Worm (Caenorhabditis elegans) whole organism, L4 larva: ENCODE results near the gene srj-55.

Experiments used
- F49E8.2 ChIP-seq: sonication (generic microtip); optimal IDR thresholded peaks from 2 replicates; lab custom pipeline; 2016; ENCODE audit warnings: missing compliant biosample characterization, mild to moderate bottlenecking, missing genetic modification characterization, borderline replicate concordance
- Y75B8A.6 ChIP-seq: fragments of 200-800 bp; sonication (Bioruptor generic); IDR thresholded peaks from 2 replicates; pipeline ENCODE4 v1.3.6; 2022; ENCODE audit warnings: missing genetic modification reagents, missing genetic modification characterization, missing compliant biosample characterization
- aha-1 ChIP-seq: fragments of 150-350 bp; peaks from one replicate; lab custom pipeline; 2014; ENCODE audit warnings: missing biosample characterization, missing genetic modification characterization
- arid-1 ChIP-seq: fragments of 200-800 bp; sonication (Bioruptor generic); conservative IDR thresholded peaks from 2 replicates; pipeline ENCODE4 v1.3.6; 2022; ENCODE audit warnings: missing genetic modification reagents, missing genetic modification characterization, missing compliant biosample characterization
- attf-4 ChIP-seq: sonication (generic microtip); optimal IDR thresholded peaks from 3 replicates; lab custom pipeline; 2017; ENCODE audit warnings: missing biosample characterization, missing genetic modification characterization
- ces-1 ChIP-seq: fragments of 150-350 bp; sonication (generic microtip); optimal IDR thresholded peaks from 4 replicates; lab custom pipeline; 2014; ENCODE audit warnings: missing biosample characterization, missing genetic modification reagents, missing genetic modification characterization
- ctbp-1 ChIP-seq: fragments of 200-800 bp; sonication (Bioruptor generic); IDR thresholded peaks from 2 replicates; pipeline ENCODE4 v1.3.6; 2022; ENCODE audit warnings: missing genetic modification reagents, missing genetic modification characterization, missing compliant biosample characterization
- daf-12 ChIP-seq: fragments of 150-350 bp; optimal IDR thresholded peaks from 2 replicates; lab custom pipeline; 2014; ENCODE audit warnings: missing biosample characterization, missing genetic modification reagents, missing genetic modification characterization
- daf-16 ChIP-seq, 3 experiments: sonication (generic microtip); optimal IDR thresholded peaks; 2 replicates each; lab custom pipeline; 2016 to 2017; ENCODE audit warnings: missing genetic modification characterization in 3 of 3, missing genetic modification reagents in 3 of 3, mild to moderate bottlenecking in 2 of 3, missing compliant biosample characterization in 2 of 3, missing biosample characterization in 1 of 3, moderate library complexity in 1 of 3
- dmd-6 ChIP-seq: fragments of 200-800 bp; sonication (Bioruptor generic); IDR thresholded peaks from 2 replicates; pipeline ENCODE4 v1.3.6; 2022; ENCODE audit warnings: missing genetic modification reagents, missing genetic modification characterization, missing compliant biosample characterization
- dmd-8 ChIP-seq: fragments of 200-800 bp; sonication (Bioruptor generic); IDR thresholded peaks from 2 replicates; pipeline ENCODE4 v1.3.6; 2022; ENCODE audit warnings: missing genetic modification characterization, missing compliant biosample characterization
- dmd-9 ChIP-seq: fragments of 200-800 bp; sonication (Bioruptor generic); IDR thresholded peaks from 2 replicates; pipeline ENCODE4 v1.3.6; 2022; ENCODE audit warnings: missing genetic modification reagents, missing genetic modification characterization, missing compliant biosample characterization
- dve-1 ChIP-seq: sonication (generic microtip); optimal IDR thresholded peaks from 2 replicates; lab custom pipeline; 2017; ENCODE audit warnings: antibody characterized with exemption, mild to moderate bottlenecking, missing genetic modification characterization, missing compliant biosample characterization; ENCODE audit not compliant: insufficient read depth
- fkh-10 ChIP-seq: fragments of 150-350 bp; optimal IDR thresholded peaks from 2 replicates; lab custom pipeline; 2014; ENCODE audit warnings: missing biosample characterization, missing genetic modification reagents, missing genetic modification characterization
- gei-8 ChIP-seq: fragments of 200-800 bp; sonication (Bioruptor generic); optimal IDR thresholded peaks from 2 replicates; lab custom pipeline; 2018; ENCODE audit warnings: mild to moderate bottlenecking, missing genetic modification characterization, missing compliant biosample characterization
- hif-1 ChIP-seq, 2 experiments: sonication (generic microtip); optimal IDR thresholded peaks; 2 replicates each; lab custom pipeline; 2016 to 2017; ENCODE audit warnings: missing compliant biosample characterization in 2 of 2, missing genetic modification characterization in 2 of 2, missing genetic modification reagents in 2 of 2, missing genotype in 2 of 2, mild to moderate bottlenecking in 1 of 2
- hlh-11 ChIP-seq: fragments of 200-800 bp; sonication (Bioruptor generic); optimal IDR thresholded peaks from 2 replicates; lab custom pipeline; 2018; ENCODE audit warnings: mild to moderate bottlenecking, missing genetic modification characterization, missing compliant biosample characterization
- lin-13 ChIP-seq: fragments of 150-350 bp; optimal IDR thresholded peaks from 2 replicates; lab custom pipeline; 2014; ENCODE audit warnings: missing biosample characterization, missing genetic modification reagents, missing genetic modification characterization
- lin-15B ChIP-seq: fragments of 150-350 bp; sonication (generic microtip); optimal IDR thresholded peaks from 3 replicates; lab custom pipeline; 2014; ENCODE audit warnings: missing biosample characterization, missing genetic modification characterization
- lin-38 ChIP-seq: fragments of 200-800 bp; sonication (Bioruptor generic); IDR thresholded peaks from 2 replicates; pipeline ENCODE4 v1.3.6; 2022; ENCODE audit warnings: missing genetic modification reagents, missing genetic modification characterization, missing compliant biosample characterization
- lir-3 ChIP-seq: sonication (generic microtip); optimal IDR thresholded peaks from 2 replicates; lab custom pipeline; 2016; ENCODE audit warnings: mild to moderate bottlenecking, missing genetic modification characterization, missing compliant biosample characterization
- madf-5 ChIP-seq, 2 experiments: fragments of 200-800 bp; sonication (Bioruptor generic); IDR thresholded peaks; 2 replicates each; pipeline ENCODE4 v1.3.6; 2022; ENCODE audit warnings: missing compliant biosample characterization in 2 of 2, missing genetic modification characterization in 2 of 2
- madf-9 ChIP-seq: fragments of 200-800 bp; sonication (Bioruptor generic); conservative IDR thresholded peaks from 2 replicates; pipeline ENCODE4 v1.3.6; 2022; ENCODE audit warnings: missing genetic modification reagents, missing genetic modification characterization, missing compliant biosample characterization
- mdl-1 ChIP-seq, 2 experiments: fragments of 150-350 bp in 1 of 2; sonication (generic microtip) in 1 of 2; optimal IDR thresholded peaks; 2 replicates each; lab custom pipeline; 2014 to 2017; ENCODE audit warnings: missing biosample characterization in 2 of 2, missing genetic modification characterization in 2 of 2
- mdt-29 ChIP-seq: fragments of 200-800 bp; sonication (Bioruptor generic); IDR thresholded peaks from 2 replicates; pipeline ENCODE4 v1.3.6; 2022; ENCODE audit warnings: missing genetic modification reagents, missing genetic modification characterization, missing compliant biosample characterization
- mep-1 ChIP-seq: fragments of 150-350 bp; sonication (generic microtip); optimal IDR thresholded peaks from 3 replicates; lab custom pipeline; 2014; ENCODE audit warnings: missing biosample characterization, missing genetic modification characterization
- nhr-10 ChIP-seq: fragments of 150-350 bp; optimal IDR thresholded peaks from 2 replicates; lab custom pipeline; 2014; ENCODE audit warnings: missing biosample characterization, missing genetic modification characterization
- nhr-111 ChIP-seq: fragments of 200-800 bp; sonication (Bioruptor generic); optimal IDR thresholded peaks from 2 replicates; lab custom pipeline; 2018; ENCODE audit warnings: mild to moderate bottlenecking, missing genetic modification characterization, missing compliant biosample characterization
- nhr-28 ChIP-seq: fragments of 150-350 bp; optimal IDR thresholded peaks from 2 replicates; lab custom pipeline; 2014; ENCODE audit warnings: missing biosample characterization, missing genetic modification characterization
- nhr-76 ChIP-seq: fragments of 150-350 bp; optimal IDR thresholded peaks from 2 replicates; lab custom pipeline; 2014; ENCODE audit warnings: missing biosample characterization, missing genetic modification characterization
- nhr-77 ChIP-seq: fragments of 150-350 bp; optimal IDR thresholded peaks from 2 replicates; lab custom pipeline; 2014; ENCODE audit warnings: missing biosample characterization, missing genetic modification characterization
- php-3 ChIP-seq: fragments of 200-800 bp; sonication (Bioruptor generic); IDR thresholded peaks from 2 replicates; pipeline ENCODE4 v1.3.6; 2022; ENCODE audit warnings: missing genetic modification reagents, missing genetic modification characterization, missing compliant biosample characterization
- pqm-1 ChIP-seq: sonication (generic microtip); optimal IDR thresholded peaks from 2 replicates; lab custom pipeline; 2017; ENCODE audit warnings: missing biosample characterization, missing genetic modification characterization
- set-16 ChIP-seq: fragments of 200-800 bp; sonication (Bioruptor generic); IDR thresholded peaks from 2 replicates; pipeline ENCODE4 v1.3.6; 2022; ENCODE audit warnings: missing genetic modification reagents, missing genetic modification characterization, missing compliant biosample characterization
- snpc-4 ChIP-seq: fragments of 150-350 bp; optimal IDR thresholded peaks from 2 replicates; lab custom pipeline; 2014; ENCODE audit warnings: missing biosample characterization, missing genetic modification characterization
- unc-39 ChIP-seq: sonication (generic microtip); optimal IDR thresholded peaks from 2 replicates; lab custom pipeline; 2017; ENCODE audit warnings: missing biosample characterization, missing genetic modification characterization
- unc-62 ChIP-seq, 3 experiments: fragments of 150-350 bp in 1 of 3; sonication (generic microtip); optimal IDR thresholded peaks in 2 of 3; peaks in 1 of 3; 1 replicate in 1 of 3; 2 replicates in 2 of 3; lab custom pipeline; 2014 to 2017; ENCODE audit warnings: missing biosample characterization in 3 of 3, missing genetic modification characterization in 3 of 3, missing genetic modification reagents in 3 of 3, missing genotype in 1 of 3
- zip-2 ChIP-seq: fragments of 150-350 bp; optimal IDR thresholded peaks from 2 replicates; lab custom pipeline; 2014; ENCODE audit warnings: missing biosample characterization, missing genetic modification characterization

Gene srj-55

DNA sequence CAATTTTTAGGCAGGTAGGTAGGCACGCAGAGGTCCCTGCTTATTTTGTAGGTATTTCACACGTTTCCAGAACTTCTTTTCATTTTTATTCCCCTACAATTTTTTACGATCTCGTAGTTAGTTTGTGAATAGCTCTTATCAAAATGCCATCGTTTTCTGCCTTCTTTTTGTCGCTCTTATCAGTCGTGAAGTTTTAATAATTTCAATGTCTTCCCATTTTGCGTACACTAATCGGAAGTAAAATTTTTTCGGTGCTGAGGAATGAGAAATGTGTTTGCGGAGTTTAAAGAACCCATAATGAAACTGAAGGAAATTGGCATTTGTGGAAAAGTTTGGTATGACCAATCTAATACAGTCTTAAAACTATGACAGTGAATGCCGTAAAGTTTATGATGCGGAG lies 22.6 kb upstream of the srj-55 start:
- TF ChIP-seq pqm-1 (tag; lab: Kevin White, UChicago) (peak; percentile 74), dmd-6 (GFP tag; lab: Robert Waterston, UW) (peak; percentile 66), unc-62 (GFP tag; optimal IDR thresholded peaks at IDR 0.05 in 1 of 2; lab: Kevin White, UChicago) (peak in 1 of 2 experiments; percentile 70), unc-62 (tag; optimal IDR thresholded peaks at IDR 0.05; lab: Kevin White, UChicago) (no peak), madf-5 (GFP tag; IDR thresholded peaks at IDR 0.05; lab: Robert Waterston, UW) (no peak), nhr-28 (tag; lab: Kevin White, UChicago) (peak; percentile 86), nhr-77 (tag; lab: Kevin White, UChicago) (peak; percentile 17), hif-1 (tag; optimal IDR thresholded peaks at IDR 0.05; lab: Kevin White, UChicago) (no peak), php-3 (GFP tag; lab: Robert Waterston, UW) (peak; percentile 75), dve-1 (tag; lab: Kevin White, UChicago) (peak; percentile 47), daf-16 (GFP tag; optimal IDR thresholded peaks at IDR 0.05; lab: Kevin White, UChicago) (no peak), daf-16 (tag; optimal IDR thresholded peaks at IDR 0.05; lab: Kevin White, UChicago) (peak; percentile 31)

DNA sequence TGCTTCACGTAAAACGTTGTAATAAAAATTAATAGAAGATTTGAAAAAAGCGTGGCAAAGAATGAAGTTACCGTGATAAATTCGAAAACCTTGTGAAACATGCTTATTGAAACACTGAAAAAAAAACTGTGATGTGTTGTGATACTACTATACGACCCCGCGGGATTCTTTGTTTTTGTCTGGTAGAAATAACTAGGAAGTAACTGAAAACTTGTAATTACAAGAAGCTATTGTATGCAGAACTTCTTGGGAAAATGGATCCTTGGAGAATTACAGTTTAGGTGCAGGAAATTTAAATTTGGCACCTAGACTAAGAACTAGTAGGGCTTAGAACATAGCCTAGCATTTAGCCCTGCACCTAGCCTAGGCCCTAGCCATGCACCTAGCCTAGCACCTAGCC lies 22.1 kb upstream of the srj-55 start, which contains the start of gene str-39:
Gene str-39 (minus strand): TSS at position 101 of the 400 bp plus-strand sequence.
- peak; percentile 63 for TF ChIP-seq aha-1 (tag; lab: Kevin White, UChicago)
- TF ChIP-seq php-3 (GFP tag; lab: Robert Waterston, UW): no peak
- TF ChIP-seq dmd-8 (GFP tag; lab: Robert Waterston, UW): 0 out of 2 replicates have a peak, but pooled peaks have one; percentile 47
- TF ChIP-seq Y75B8A.6 (GFP tag; lab: Robert Waterston, UW): no peak
- TF ChIP-seq F49E8.2 (tag; lab: Kevin White, UChicago): no peak
- TF ChIP-seq nhr-10: no peak

DNA sequence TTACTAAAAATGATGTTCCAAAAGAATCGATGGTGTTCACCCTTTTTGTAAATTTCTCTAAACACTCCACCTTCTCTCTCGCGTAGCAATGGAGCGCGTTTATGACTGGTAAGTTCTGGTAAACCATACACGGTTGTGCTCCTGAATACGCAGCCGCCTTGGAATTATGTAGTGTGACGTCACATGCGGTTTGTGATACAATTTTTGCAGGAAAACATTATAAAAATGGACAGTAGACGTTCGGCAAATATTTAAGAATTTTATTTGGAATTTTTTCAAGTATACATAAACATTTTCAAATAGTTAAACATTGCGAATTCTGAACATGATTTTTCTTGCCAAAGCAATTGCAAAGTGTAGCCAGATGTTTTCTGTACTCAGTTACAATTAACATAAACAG lies 19.8 kb upstream of the srj-55 start, which contains the start of gene F37B4.10:
Gene F37B4.10 (minus strand): TSS at position 101 of the 400 bp plus-strand sequence.
- TF ChIP-seq daf-16 (GFP tag; optimal IDR thresholded peaks at IDR 0.05; lab: Kevin White, UChicago): no peak
- peak; percentile 16 for TF ChIP-seq daf-16 (tag; optimal IDR thresholded peaks at IDR 0.05; lab: Kevin White, UChicago)
- TF ChIP-seq nhr-28 (tag; lab: Kevin White, UChicago): peak; percentile 12
- TF ChIP-seq attf-4 (tag; lab: Kevin White, UChicago): no peak
- TF ChIP-seq unc-62 (GFP tag; optimal IDR thresholded peaks at IDR 0.05 in 1 of 2; lab: Kevin White, UChicago): peak in 1 of 2 experiments; percentile 82
- TF ChIP-seq unc-62 (tag; optimal IDR thresholded peaks at IDR 0.05; lab: Kevin White, UChicago): no peak

DNA sequence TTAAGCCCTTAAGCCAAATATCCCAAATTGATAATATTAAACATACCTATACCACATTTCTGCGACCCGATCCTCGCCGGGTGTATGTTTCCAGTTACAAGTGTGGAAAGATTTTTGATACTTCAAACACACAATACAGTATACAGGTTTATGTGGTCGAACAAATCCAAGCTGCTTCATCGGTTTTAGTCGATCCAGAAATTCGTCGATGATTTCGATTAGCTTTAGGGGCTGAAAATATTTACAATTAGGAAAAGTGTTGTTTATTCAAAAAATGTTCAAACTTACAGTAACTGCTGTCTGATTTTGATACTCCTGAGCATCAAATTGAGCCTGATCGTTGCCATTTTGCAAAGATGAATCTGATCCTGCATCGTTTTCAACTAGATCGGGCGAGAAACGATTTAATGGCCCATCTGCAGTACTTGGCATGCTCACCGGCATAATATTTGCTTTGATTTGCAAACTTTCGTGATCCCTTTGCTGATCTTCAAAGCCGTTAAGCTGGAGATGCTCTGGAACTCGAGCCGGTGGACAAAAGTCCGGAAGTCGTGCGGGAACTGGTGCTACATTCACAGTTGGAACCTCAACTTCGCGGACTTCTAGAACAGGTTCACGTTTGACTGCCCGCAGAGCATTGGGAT lies 18.6 kb upstream of the srj-55 start:
- TF ChIP-seq aha-1 (tag; lab: Kevin White, UChicago) (peak; percentile 65), unc-62 (GFP tag; optimal IDR thresholded peaks at IDR 0.05 in 1 of 2; lab: Kevin White, UChicago) (peak in 1 of 2 experiments; percentile 76), unc-62 (tag; optimal IDR thresholded peaks at IDR 0.05; lab: Kevin White, UChicago) (no peak), set-16 (GFP tag; lab: Robert Waterston, UW) (no peak), ctbp-1 (no peak), arid-1 (GFP tag; lab: Robert Waterston, UW) (no peak), nhr-77 (tag; lab: Kevin White, UChicago) (no peak), lin-15B (no peak), php-3 (GFP tag; lab: Robert Waterston, UW) (0 out of 2 replicates have a peak, but pooled peaks have one; percentile 13), zip-2 (tag; lab: Kevin White, UChicago) (no peak), lin-38 (GFP tag; lab: Robert Waterston, UW) (no peak), mdl-1 (tag; optimal IDR thresholded peaks at IDR 0.05; lab: Kevin White, UChicago) (no peak)

DNA sequence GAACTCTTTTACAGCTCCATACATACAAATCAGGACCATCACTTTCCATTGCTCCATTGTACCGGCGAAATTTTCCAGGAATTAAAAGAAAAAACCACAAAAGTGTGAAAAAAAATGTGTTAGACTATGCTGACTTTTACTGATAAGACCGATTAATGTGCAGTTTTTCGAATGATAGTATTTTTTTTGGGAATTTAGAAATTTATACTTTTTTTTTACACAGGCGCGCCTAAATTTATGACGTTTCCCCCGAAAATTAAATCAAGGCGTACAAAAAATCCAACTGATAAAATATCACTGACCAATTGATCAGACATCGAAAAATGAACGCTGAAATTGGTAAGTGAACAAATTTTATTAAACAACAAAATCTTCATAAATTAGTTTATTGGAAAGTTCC lies 17.7 kb upstream of the srj-55 start, which contains the start of gene folt-2:
Gene folt-2 (minus strand): TSS at position 179 of the 400 bp plus-strand sequence.
- TF ChIP-seq dmd-6 (GFP tag; lab: Robert Waterston, UW) (peak; percentile 72), lin-13 (GFP tag; lab: Kevin White, UChicago) (no peak), nhr-111 (no peak), nhr-77 (tag; lab: Kevin White, UChicago) (no peak), pqm-1 (tag; lab: Kevin White, UChicago) (peak; percentile 25), daf-12 (tag; lab: Kevin White, UChicago) (no peak), nhr-76 (tag; lab: Kevin White, UChicago) (no peak), lir-3 (no peak), unc-39 (tag; lab: Kevin White, UChicago) (no peak), hlh-11 (tag; lab: Kevin White, UChicago) (peak; percentile 37), gei-8 (GFP tag; lab: Kevin White, UChicago) (no peak), ces-1 (GFP tag; lab: Kevin White, UChicago) (no peak), snpc-4 (tag; lab: Kevin White, UChicago) (no peak), madf-9 (GFP tag; lab: Robert Waterston, UW) (no peak), dmd-9 (GFP tag; lab: Robert Waterston, UW) (no peak), fkh-10 (no peak), dve-1 (tag; lab: Kevin White, UChicago) (peak; percentile 74), mep-1 (tag; lab: Kevin White, UChicago) (peak; percentile 16), php-3 (GFP tag; lab: Robert Waterston, UW) (peak; percentile 56; the same call in 1 of the 2 replicates), daf-16 (GFP tag; optimal IDR thresholded peaks at IDR 0.05; lab: Kevin White, UChicago) (no peak), daf-16 (tag; optimal IDR thresholded peaks at IDR 0.05; lab: Kevin White, UChicago) (peak; percentile 48), mdt-29 (GFP tag; lab: Robert Waterston, UW) (no peak)
